Fruit fly (Drosophila melanogaster): ENCODE measurements around the gene santa-maria.
A peak's percentile ranks its signal among the peaks of the same experiment; 100 is the strongest.

Gene santa-maria

dm6 chr2L:7422429-7423283 lies 28.4 kb downstream of the santa-maria start (continued):
- TF ChIP-seq Hr51 (GFP tag; optimal IDR thresholded peaks at IDR 0.05) (peak in 1 of 2 experiments; percentile 1), CG8290 (GFP tag; optimal IDR thresholded peaks at IDR 0.05) (no peak), CG8290 (tag; optimal IDR thresholded peaks at IDR 0.05) (no peak), Nf-YB (GFP tag; optimal IDR thresholded peaks at IDR 0.05) (no peak), Asciz (GFP tag; optimal IDR thresholded peaks at IDR 0.05) (no peak), CG14710 (tag; optimal IDR thresholded peaks at IDR 0.05) (no peak), Gug (GFP tag; IDR thresholded peaks at IDR 0.05) (no peak), CG9797 (GFP tag; optimal IDR thresholded peaks at IDR 0.05) (no peak), amos (GFP tag; IDR thresholded peaks at IDR 0.05; ENCODE audit: partially characterized antibody) (no peak), CG5953 (GFP tag; IDR thresholded peaks at IDR 0.05) (no peak), CG2202 (tag; optimal IDR thresholded peaks at IDR 0.05) (no peak), ap (GFP tag; IDR thresholded peaks at IDR 0.05) (no peak), Dfd (GFP tag; optimal IDR thresholded peaks at IDR 0.05) (no peak), ato (GFP tag; IDR thresholded peaks at IDR 0.05; ENCODE audit: partially characterized antibody) (no peak), CG13775 (GFP tag; optimal IDR thresholded peaks at IDR 0.05) (no peak), CG3838 (GFP tag; optimal IDR thresholded peaks at IDR 0.05) (no peak), Deaf1 (tag; optimal IDR thresholded peaks at IDR 0.05) (no peak), Dref (GFP tag; IDR thresholded peaks at IDR 0.05) (no peak), crc (GFP tag; optimal IDR thresholded peaks at IDR 0.05) (no peak), CG18599 (GFP tag; optimal IDR thresholded peaks at IDR 0.05) (no peak), ems (GFP tag; optimal IDR thresholded peaks at IDR 0.05) (no peak), bab2 (GFP tag; optimal IDR thresholded peaks at IDR 0.05) (no peak), Med (GFP tag) (peak; percentile 68), MESR4 (GFP tag; optimal IDR thresholded peaks at IDR 0.05) (no peak), ci (GFP tag; IDR thresholded peaks at IDR 0.05) (peak; percentile 58; the same call in 1 of the 3 replicates), p53 (GFP tag; optimal IDR thresholded peaks at IDR 0.05) (no peak), eve (GFP tag; optimal IDR thresholded peaks at IDR 0.05) (peak in 1 of 2 experiments; percentile 80), Aef1 (GFP tag; IDR thresholded peaks at IDR 0.05) (no peak), CG11504 (tag; optimal IDR thresholded peaks at IDR 0.05) (peak; percentile 27), nerfin-1 (tag; optimal IDR thresholded peaks at IDR 0.05) (no peak), CG3163 (GFP tag; optimal IDR thresholded peaks at IDR 0.05) (no peak), CG4360 (GFP tag; IDR thresholded peaks at IDR 0.05) (no peak), CG15011 (GFP tag; optimal IDR thresholded peaks at IDR 0.05) (no peak), Ssrp (tag; optimal IDR thresholded peaks at IDR 0.05) (peak; percentile 6), odd (GFP tag; optimal IDR thresholded peaks at IDR 0.05) (no peak), Oli (tag; optimal IDR thresholded peaks at IDR 0.05) (no peak), dmrt99B (tag; optimal IDR thresholded peaks at IDR 0.05) (peak; percentile 15), CG6683 (GFP tag; optimal IDR thresholded peaks at IDR 0.05) (no peak), CG17912 (GFP tag; optimal IDR thresholded peaks at IDR 0.05) (no peak), Dip2 (GFP tag; IDR thresholded peaks at IDR 0.05) (0 out of 2 replicates have a peak, but pooled peaks have one; percentile 11), disco-r (GFP tag; optimal IDR thresholded peaks at IDR 0.05) (no peak), bsh (GFP tag; optimal IDR thresholded peaks at IDR 0.05) (peak in 1 of 2 experiments; percentile 73), CG31388 (GFP tag; optimal IDR thresholded peaks at IDR 0.05) (no peak), CG30403 (GFP tag; optimal IDR thresholded peaks at IDR 0.05) (no peak), chif (GFP tag; optimal IDR thresholded peaks at IDR 0.05) (peak in 1 of 2 experiments; percentile 1), Blimp-1 (GFP tag; optimal IDR thresholded peaks at IDR 0.05) (peak; percentile 2), vnd (GFP tag; IDR thresholded peaks at IDR 0.05; ENCODE audit: partially characterized antibody) (no peak), CG3995 (GFP tag; optimal IDR thresholded peaks at IDR 0.05) (no peak), nom (GFP tag; optimal IDR thresholded peaks at IDR 0.05) (peak; percentile 40)
